Fruit fly (Drosophila melanogaster) whole organism, embryonic: ENCODE measurements around the gene CG11790.

Source experiments
- Atf3 ChIP-seq: fragments of 200-800 bp; sonication (Bioruptor generic); optimal IDR thresholded peaks from 3 replicates; lab custom pipeline; 2016; ENCODE audit warnings: missing biosample characterization, missing genetic modification characterization
- CG10321 ChIP-seq: fragments of 200-800 bp; sonication (Bioruptor generic); IDR thresholded peaks from 2 replicates; pipeline ENCODE4 v1.3.6; 2022; ENCODE audit warnings: missing biosample characterization, missing genetic modification characterization
- CG11504 ChIP-seq: fragments of 200-800 bp; sonication (Bioruptor generic); optimal IDR thresholded peaks from 3 replicates; lab custom pipeline; 2019; ENCODE audit warnings: missing biosample characterization, mild to moderate bottlenecking, missing genetic modification characterization, moderate library complexity
- CG12299 ChIP-seq: fragments of 200-800 bp; sonication (Bioruptor generic); optimal IDR thresholded peaks from 2 replicates; lab custom pipeline; 2018; ENCODE audit warnings: missing biosample characterization, mild to moderate bottlenecking, missing genetic modification characterization
- CG13123 ChIP-seq: fragments of 200-800 bp; sonication (Bioruptor generic); optimal IDR thresholded peaks from 2 replicates; lab custom pipeline; 2016; ENCODE audit warnings: missing biosample characterization, missing genetic modification characterization
- CG14050 ChIP-seq: fragments of 200-800 bp; sonication (Bioruptor generic); IDR thresholded peaks from 3 replicates; pipeline ENCODE4 v1.3.6; 2022; ENCODE audit warnings: missing biosample characterization, missing genetic modification characterization
- CG14860 ChIP-seq: fragments of 200-800 bp; sonication (Bioruptor generic); IDR thresholded peaks from 3 replicates; pipeline ENCODE4 v1.3.6; 2022; ENCODE audit warnings: missing biosample characterization, missing genetic modification characterization; ENCODE audit not compliant: partially characterized antibody
- CG14965 ChIP-seq: fragments of 200-800 bp; sonication (Bioruptor generic); optimal IDR thresholded peaks from 2 replicates; lab custom pipeline; 2016; ENCODE audit warnings: missing biosample characterization, missing genetic modification characterization, borderline replicate concordance
- CG15514 ChIP-seq: fragments of 200-800 bp; sonication (Bioruptor generic); optimal IDR thresholded peaks from 3 replicates; lab custom pipeline; 2017; ENCODE audit warnings: missing biosample characterization, missing genetic modification characterization, mild to moderate bottlenecking, moderate library complexity, missing genetic modification reagents
- CG17612 ChIP-seq: fragments of 200-800 bp; sonication (Bioruptor generic); IDR thresholded peaks from 2 replicates; pipeline ENCODE4 v1.3.6; 2022; ENCODE audit warnings: missing biosample characterization, missing genetic modification characterization
- CG18599 ChIP-seq: fragments of 200-800 bp; sonication (Bioruptor generic); optimal IDR thresholded peaks from 3 replicates; lab custom pipeline; 2017; ENCODE audit warnings: missing biosample characterization, missing genetic modification characterization, mild to moderate bottlenecking, moderate library complexity, missing genetic modification reagents
- CG2116 ChIP-seq: fragments of 200-800 bp; sonication (Bioruptor generic); optimal IDR thresholded peaks from 3 replicates; lab custom pipeline; 2018; ENCODE audit warnings: missing biosample characterization, mild to moderate bottlenecking, missing genetic modification characterization
- CG4820 ChIP-seq: fragments of 200-800 bp; sonication (Bioruptor generic); optimal IDR thresholded peaks from 3 replicates; lab custom pipeline; 2016; ENCODE audit warnings: missing biosample characterization, missing genetic modification characterization
- CG7271 ChIP-seq: fragments of 200-800 bp; sonication (Bioruptor generic); optimal IDR thresholded peaks from 2 replicates; lab custom pipeline; 2018; ENCODE audit warnings: missing biosample characterization, mild to moderate bottlenecking, missing genetic modification characterization, moderate library complexity
- CG8388 ChIP-seq: fragments of 200-800 bp; sonication (Bioruptor generic); optimal IDR thresholded peaks from 2 replicates; lab custom pipeline; 2019; ENCODE audit warnings: missing biosample characterization, mild to moderate bottlenecking, missing genetic modification characterization, moderate library complexity
- CG9215 ChIP-seq: fragments of 200-800 bp; sonication (Bioruptor generic); IDR thresholded peaks from 2 replicates; pipeline ENCODE4 v1.3.6; 2022; ENCODE audit warnings: missing biosample characterization, missing genetic modification characterization
- CG9437 ChIP-seq: fragments of 200-800 bp; sonication (Bioruptor generic); optimal IDR thresholded peaks from 2 replicates; lab custom pipeline; 2018; ENCODE audit warnings: missing biosample characterization, mild to moderate bottlenecking, missing genetic modification characterization
- Dref ChIP-seq: fragments of 200-800 bp; sonication (Bioruptor generic); IDR thresholded peaks from 2 replicates; pipeline ENCODE4 v1.3.6; 2022; ENCODE audit warnings: missing biosample characterization, missing genetic modification characterization
- HLH3B ChIP-seq: fragments of 200-800 bp; sonication (Bioruptor generic); IDR thresholded peaks from 2 replicates; pipeline ENCODE4 v1.3.6; 2022; ENCODE audit warnings: missing biosample characterization, missing genetic modification characterization
- MBD-R2 ChIP-seq: fragments of 200-800 bp; sonication (Bioruptor generic); IDR thresholded peaks from 2 replicates; pipeline ENCODE4 v1.3.6; 2022; ENCODE audit warnings: missing biosample characterization, missing genetic modification characterization
- Med ChIP-seq: fragments of 200-800 bp; sonication (Bioruptor generic); peaks from one replicate; lab custom pipeline; 2016; ENCODE audit warnings: missing biosample characterization, missing genetic modification characterization, mild to moderate bottlenecking, inconsistent platforms, moderate library complexity
- Nf-YC ChIP-seq: fragments of 200-800 bp; optimal IDR thresholded peaks from 3 replicates; lab custom pipeline; 2019; ENCODE audit warnings: missing biosample characterization, mild to moderate bottlenecking, missing genetic modification characterization, moderate library complexity
- Oaz ChIP-seq: fragments of 200-800 bp; sonication (Bioruptor generic); IDR thresholded peaks from 2 replicates; pipeline ENCODE4 v1.3.6; 2022; ENCODE audit warnings: missing biosample characterization, missing genetic modification characterization
- Poxn ChIP-seq: fragments of 200-800 bp; sonication (Bioruptor generic); IDR thresholded peaks from 2 replicates; pipeline ENCODE4 v1.3.6; 2022; ENCODE audit warnings: missing biosample characterization, missing genetic modification characterization
- Six4 ChIP-seq: fragments of 200-800 bp; sonication (Bioruptor generic); optimal IDR thresholded peaks from 2 replicates; lab custom pipeline; 2016; ENCODE audit warnings: missing biosample characterization, missing genetic modification characterization
- Sox102F ChIP-seq: fragments of 200-800 bp; sonication (Bioruptor generic); optimal IDR thresholded peaks from 2 replicates; lab custom pipeline; 2018; ENCODE audit warnings: missing biosample characterization, mild to moderate bottlenecking, missing genetic modification characterization, moderate library complexity
- Spps ChIP-seq: fragments of 200-800 bp; sonication (Bioruptor generic); optimal IDR thresholded peaks from 2 replicates; lab custom pipeline; 2018; ENCODE audit warnings: missing biosample characterization, mild to moderate bottlenecking, missing genetic modification characterization
- caup ChIP-seq: fragments of 200-800 bp; sonication (Bioruptor generic); optimal IDR thresholded peaks from 3 replicates; lab custom pipeline; 2017; ENCODE audit warnings: missing biosample characterization, mild to moderate bottlenecking, missing genetic modification characterization, moderate library complexity; ENCODE audit not compliant: severe bottlenecking
- croc ChIP-seq: fragments of 200-800 bp; sonication (Bioruptor generic); conservative IDR thresholded peaks from 3 replicates; pipeline ENCODE4 v1.3.6; 2022; ENCODE audit warnings: missing biosample characterization, missing genetic modification characterization
- dpn ChIP-seq, 2 experiments: fragments of 200-800 bp; sonication (Bioruptor generic); optimal IDR thresholded peaks; 3 replicates each; lab custom pipeline; 2016; ENCODE audit warnings: missing biosample characterization in 2 of 2, missing genetic modification characterization in 2 of 2
- esg ChIP-seq: fragments of 200-800 bp; sonication (Bioruptor generic); conservative IDR thresholded peaks from 2 replicates; pipeline ENCODE4 v1.3.6; 2022; ENCODE audit warnings: missing biosample characterization, missing genetic modification characterization
- exex ChIP-seq: fragments of 200-800 bp; sonication (Bioruptor generic); optimal IDR thresholded peaks from 4 replicates; lab custom pipeline; 2018; ENCODE audit warnings: missing biosample characterization, mild to moderate bottlenecking, missing genetic modification characterization, moderate library complexity
- gcm ChIP-seq: fragments of 200-800 bp; sonication (Bioruptor generic); optimal IDR thresholded peaks from 2 replicates; lab custom pipeline; 2019; ENCODE audit warnings: missing biosample characterization, mild to moderate bottlenecking, missing genetic modification characterization, moderate library complexity
- grau ChIP-seq: fragments of 200-800 bp; optimal IDR thresholded peaks from 3 replicates; lab custom pipeline; 2019; ENCODE audit warnings: missing biosample characterization, mild to moderate bottlenecking, missing genetic modification characterization, moderate library complexity
- grn ChIP-seq: fragments of 200-800 bp; sonication (Bioruptor generic); optimal IDR thresholded peaks from 3 replicates; lab custom pipeline; 2017; ENCODE audit warnings: missing biosample characterization, missing genetic modification characterization
- her ChIP-seq: fragments of 200-800 bp; sonication (Bioruptor generic); optimal IDR thresholded peaks from 2 replicates; lab custom pipeline; 2016; ENCODE audit warnings: missing biosample characterization, missing genetic modification characterization
- hkb ChIP-seq, 2 experiments: fragments of 200-800 bp in 1 of 2; fragments of >200 bp in 1 of 2; sonication (Bioruptor generic) in 1 of 2; IDR thresholded peaks in 1 of 2; optimal IDR thresholded peaks in 1 of 2; 2 replicates each; pipeline versions ENCODE4 v1.3.6 to Lab custom; 2017 to 2022; ENCODE audit warnings: missing biosample characterization in 1 of 2, missing genetic modification characterization in 1 of 2
- insv ChIP-seq, 2 experiments: fragments of 200-800 bp; sonication (Bioruptor generic); optimal IDR thresholded peaks; 3 replicates each; lab custom pipeline; 2016 to 2018; ENCODE audit warnings: missing biosample characterization in 2 of 2, missing genetic modification characterization in 2 of 2
- lab ChIP-seq: fragments of 200-800 bp; sonication (Bioruptor generic); optimal IDR thresholded peaks from 3 replicates; lab custom pipeline; 2017; ENCODE audit warnings: missing biosample characterization, missing genetic modification characterization, mild to moderate bottlenecking, moderate library complexity, missing genetic modification reagents
- mam ChIP-seq: fragments of 200-800 bp; sonication (Bioruptor generic); optimal IDR thresholded peaks from 3 replicates; lab custom pipeline; 2016; ENCODE audit warnings: missing biosample characterization, missing genetic modification characterization
- repo ChIP-seq: fragments of 200-800 bp; sonication (Bioruptor generic); optimal IDR thresholded peaks from 2 replicates; lab custom pipeline; 2016; ENCODE audit warnings: missing biosample characterization, missing genetic modification characterization
- rib ChIP-seq: fragments of 200-800 bp; sonication (Bioruptor generic); IDR thresholded peaks from 2 replicates; pipeline ENCODE4 v1.3.6; 2022; ENCODE audit warnings: missing biosample characterization, missing genetic modification characterization
- ro ChIP-seq: fragments of 200-800 bp; sonication (Bioruptor generic); IDR thresholded peaks from 2 replicates; pipeline ENCODE4 v1.3.6; 2022; ENCODE audit warnings: missing biosample characterization, missing genetic modification characterization
- row ChIP-seq: fragments of 200-800 bp; sonication (Bioruptor generic); IDR thresholded peaks from 3 replicates; pipeline ENCODE4 v1.3.6; 2022; ENCODE audit warnings: missing biosample characterization, missing genetic modification characterization
- run ChIP-seq: fragments of 200-800 bp; sonication (Bioruptor generic); optimal IDR thresholded peaks from 3 replicates; lab custom pipeline; 2018; ENCODE audit warnings: missing biosample characterization, mild to moderate bottlenecking, missing genetic modification characterization
- sens-2 ChIP-seq: fragments of 200-800 bp; sonication (Bioruptor generic); IDR thresholded peaks from 2 replicates; pipeline ENCODE4 v1.3.6; 2022; ENCODE audit warnings: missing biosample characterization, missing genetic modification characterization
- sisA ChIP-seq: fragments of 200-800 bp; sonication (Bioruptor generic); IDR thresholded peaks from 2 replicates; pipeline ENCODE4 v1.3.6; 2022; ENCODE audit warnings: missing biosample characterization, missing genetic modification characterization
- sqz ChIP-seq: fragments of 200-800 bp; sonication (Bioruptor generic); optimal IDR thresholded peaks from 3 replicates; lab custom pipeline; 2018; ENCODE audit warnings: missing biosample characterization, mild to moderate bottlenecking, missing genetic modification characterization
- sug ChIP-seq: fragments of 200-800 bp; optimal IDR thresholded peaks from 2 replicates; lab custom pipeline; 2019; ENCODE audit warnings: missing biosample characterization, mild to moderate bottlenecking, missing genetic modification characterization, moderate library complexity
- tap ChIP-seq: fragments of 200-800 bp; optimal IDR thresholded peaks from 3 replicates; lab custom pipeline; 2019; ENCODE audit warnings: missing biosample characterization, mild to moderate bottlenecking, missing genetic modification characterization, moderate library complexity
- trem ChIP-seq: fragments of 200-800 bp; optimal IDR thresholded peaks from 3 replicates; lab custom pipeline; 2019; ENCODE audit warnings: missing biosample characterization, mild to moderate bottlenecking, missing genetic modification characterization, moderate library complexity
- yki ChIP-seq: fragments of >200 bp; optimal IDR thresholded peaks from 3 replicates; lab custom pipeline; 2018

Gene CG11790

dm6 chr3R:25056016-25056415 is 8.5 kb downstream of the CG11790 start, which contains the start of the genes CG31111 and stac (continued):
- TF ChIP-seq Dref (GFP tag; lab: Robert Waterston, UW) (peak; percentile 66), repo (GFP tag; lab: Kevin White, UChicago) (no peak), Atf3 (GFP tag; lab: Kevin White, UChicago) (no peak), grau (tag; lab: Kevin White, UChicago) (peak; percentile 14), gcm (no peak), exex (tag; lab: Kevin White, UChicago) (peak; percentile 29), MBD-R2 (GFP tag; lab: Robert Waterston, UW) (peak; percentile 65), trem (tag; lab: Kevin White, UChicago) (peak; percentile 90), tap (tag; lab: Kevin White, UChicago) (no peak), CG15514 (no peak), grn (GFP tag; lab: Kevin White, UChicago) (peak; percentile 90), Sox102F (GFP tag; lab: Kevin White, UChicago) (no peak), hkb (optimal IDR thresholded peaks at IDR 0.05; lab: Kevin White, UChicago) (no peak), hkb (GFP tag; IDR thresholded peaks at IDR 0.05; lab: Robert Waterston, UW) (no peak), CG14050 (GFP tag; lab: Robert Waterston, UW) (no peak), CG11504 (tag; lab: Kevin White, UChicago) (no peak), CG14860 (GFP tag; lab: Robert Waterston, UW) (no peak), dpn (GFP tag; optimal IDR thresholded peaks at IDR 0.05; lab: Kevin White, UChicago) (no peak), Six4 (GFP tag; lab: Kevin White, UChicago) (no peak), Oaz (no peak), Med (peak; percentile 61), CG18599 (GFP tag; lab: Kevin White, UChicago) (no peak), croc (GFP tag; lab: Robert Waterston, UW) (no peak), caup (GFP tag; lab: Kevin White, UChicago) (no peak), ro (no peak), CG8388 (GFP tag; lab: Kevin White, UChicago) (no peak), Nf-YC (tag; lab: Kevin White, UChicago) (peak; percentile 5), sqz (no peak), sug (tag; lab: Kevin White, UChicago) (peak; percentile 14), CG10321 (GFP tag; lab: Robert Waterston, UW) (no peak), mam (GFP tag; lab: Kevin White, UChicago) (no peak), CG4820 (GFP tag; lab: Kevin White, UChicago) (no peak), sisA (GFP tag; lab: Robert Waterston, UW) (no peak), her (GFP tag; lab: Kevin White, UChicago) (no peak), insv (GFP tag; optimal IDR thresholded peaks at IDR 0.05; lab: Kevin White, UChicago) (no peak), sens-2 (no peak), lab (GFP tag; lab: Kevin White, UChicago) (no peak), rib (GFP tag; lab: Robert Waterston, UW) (no peak), CG14965 (GFP tag; lab: Kevin White, UChicago) (no peak), CG2116 (peak; percentile 98), yki (lab: Kevin White, UChicago) (no peak), row (no peak; the same call in 2 of the 3 replicates), CG13123 (GFP tag; lab: Kevin White, UChicago) (no peak), Poxn (GFP tag; lab: Robert Waterston, UW) (no peak), CG7271 (tag; lab: Kevin White, UChicago) (no peak), CG9215 (GFP tag; lab: Robert Waterston, UW) (no peak), Spps (no peak), esg (no peak), CG12299 (tag; lab: Kevin White, UChicago) (no peak), CG9437 (GFP tag; lab: Kevin White, UChicago) (no peak), CG17612 (GFP tag; lab: Robert Waterston, UW) (no peak), run (no peak), HLH3B (no peak)
